Worm (Caenorhabditis elegans) whole organism, L1 larva: ENCODE measurements around the gene tsn-1.

Experiments
- aha-1 ChIP-seq: fragments of 150-350 bp; optimal IDR thresholded peaks from 2 replicates; lab custom pipeline; 2014; ENCODE audit warnings: missing biosample characterization, missing genetic modification characterization
- ama-1 ChIP-seq: fragments of 150-350 bp; optimal IDR thresholded peaks from 2 replicates; lab custom pipeline; 2014
- mdl-1 ChIP-seq, 2 experiments: fragments of 150-350 bp; optimal IDR thresholded peaks; 2 replicates each; lab custom pipeline; 2014 to 2017; ENCODE audit warnings: missing biosample characterization in 2 of 2, missing genetic modification characterization in 2 of 2, inconsistent platforms in 1 of 2
- nhr-11 ChIP-seq: fragments of 150-350 bp; optimal IDR thresholded peaks from 2 replicates; lab custom pipeline; 2014; ENCODE audit warnings: missing biosample characterization, missing genetic modification characterization
- nhr-76 ChIP-seq: sonication (generic microtip); optimal IDR thresholded peaks from 2 replicates; lab custom pipeline; 2017; ENCODE audit warnings: missing biosample characterization, missing genetic modification characterization
- skn-1 ChIP-seq: fragments of 150-350 bp; optimal IDR thresholded peaks from 2 replicates; lab custom pipeline; 2014; ENCODE audit warnings: missing biosample characterization, missing genetic modification characterization
- unc-62 ChIP-seq: fragments of 150-350 bp; optimal IDR thresholded peaks from 2 replicates; lab custom pipeline; 2014; ENCODE audit warnings: missing biosample characterization, missing genetic modification reagents, missing genetic modification characterization
- vab-15 ChIP-seq: sonication (generic microtip); optimal IDR thresholded peaks from 2 replicates; lab custom pipeline; 2017; ENCODE audit warnings: missing genotype, mild to moderate bottlenecking, missing genetic modification characterization, missing compliant biosample characterization

- TF ChIP-seq unc-62 (GFP tag; lab: Kevin White, UChicago) (no peak), skn-1 (tag; lab: Kevin White, UChicago) (no peak), nhr-11 (tag; lab: Kevin White, UChicago) (no peak), vab-15 (tag; lab: Kevin White, UChicago) (no peak), ama-1 (lab: Kevin White, UChicago) (no peak), mdl-1 (tag; optimal IDR thresholded peaks at IDR 0.05; lab: Kevin White, UChicago) (no peak), nhr-76 (tag; lab: Kevin White, UChicago) (no peak), aha-1 (tag; lab: Kevin White, UChicago) (no peak)
Observed at ce11 chrII:4755654-4756053, 49.0 kb downstream of the tsn-1 start.
